Fruit fly (Drosophila melanogaster): ENCODE data around the gene CG13609.

The CG13609 gene

dm6 chr3R:24252494-24252893, 25.7 kb downstream of the CG13609 start, which contains the start of gene beta-PheRS:
Gene beta-PheRS, minus strand, starts transcription at chr3R:24252679.
- TF ChIP-seq HLH106 (tag; optimal IDR thresholded peaks at IDR 0.05): no peak
- TF ChIP-seq psq (GFP tag; optimal IDR thresholded peaks at IDR 0.05): peak; percentile 24
- peak; percentile 60 for TF ChIP-seq Hr83 (GFP tag; optimal IDR thresholded peaks at IDR 0.05; ENCODE audit: poor library complexity, severe bottlenecking)
- peak; percentile 7 for TF ChIP-seq sv (GFP tag; optimal IDR thresholded peaks at IDR 0.05)
- peak; percentile 23 for TF ChIP-seq ey (GFP tag; optimal IDR thresholded peaks at IDR 0.05)
- TF ChIP-seq CG9705 (GFP tag; optimal IDR thresholded peaks at IDR 0.05): peak; percentile 10
- no peak for TF ChIP-seq Rel (GFP tag; optimal IDR thresholded peaks at IDR 0.05)
- TF ChIP-seq Rel (tag; optimal IDR thresholded peaks at IDR 0.05): no peak
- TF ChIP-seq N (GFP tag; optimal IDR thresholded peaks at IDR 0.05): peak; percentile 82
- no peak for TF ChIP-seq Jra (GFP tag; optimal IDR thresholded peaks at IDR 0.05)

DNA sequence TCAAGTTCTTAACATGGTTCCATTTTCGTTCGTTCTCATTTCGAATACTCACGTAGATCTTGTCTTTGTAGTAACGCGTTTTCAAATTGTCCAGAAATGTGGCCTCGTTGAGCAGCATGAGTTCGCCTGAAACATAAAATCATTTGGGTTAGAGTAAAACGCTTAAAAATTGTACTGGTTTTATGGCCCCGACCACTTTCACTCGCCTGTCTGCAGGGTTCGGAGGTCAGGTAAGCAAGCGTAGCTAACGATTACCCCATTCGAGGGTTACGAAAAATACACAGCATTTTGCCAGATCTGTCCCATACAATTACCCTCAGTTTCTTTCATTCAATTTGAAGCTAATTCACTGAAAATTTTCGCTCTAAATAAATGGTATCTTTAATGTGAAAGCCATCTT, 31.5 kb downstream of the CG13609 start:
- TF ChIP-seq OdsH (GFP tag; optimal IDR thresholded peaks at IDR 0.05) (no peak), rgr (GFP tag; optimal IDR thresholded peaks at IDR 0.05) (no peak), dl (GFP tag; optimal IDR thresholded peaks at IDR 0.05; ENCODE audit: insufficient read depth in 1 of 2, partially characterized antibody in 2 of 2) (no peak), CG32264 (GFP tag; optimal IDR thresholded peaks at IDR 0.05) (no peak), pan (optimal IDR thresholded peaks at IDR 0.05) (no peak), fru (GFP tag; optimal IDR thresholded peaks at IDR 0.05) (no peak), psq (GFP tag; optimal IDR thresholded peaks at IDR 0.05) (no peak), h (GFP tag; optimal IDR thresholded peaks at IDR 0.05) (no peak), Myc (optimal IDR thresholded peaks at IDR 0.05) (no peak), lola (GFP tag; optimal IDR thresholded peaks at IDR 0.05) (no peak), HLH106 (tag; optimal IDR thresholded peaks at IDR 0.05) (no peak), CG9705 (GFP tag; optimal IDR thresholded peaks at IDR 0.05) (no peak), Mio (GFP tag; optimal IDR thresholded peaks at IDR 0.05) (no peak), Abd-B (GFP tag; optimal IDR thresholded peaks at IDR 0.05) (no peak), woc (GFP tag; optimal IDR thresholded peaks at IDR 0.05) (no peak), jim (GFP tag; optimal IDR thresholded peaks at IDR 0.05) (no peak)

dm6 chr3R:24259278-24260040, 32.6 kb downstream of the CG13609 start:
- TF ChIP-seq Jra (GFP tag; optimal IDR thresholded peaks at IDR 0.05): peak; percentile 64
- TF ChIP-seq fru (GFP tag; optimal IDR thresholded peaks at IDR 0.05): peak; percentile 96
- peak; percentile 43 for TF ChIP-seq dsf (GFP tag; optimal IDR thresholded peaks at IDR 0.05; ENCODE audit: borderline replicate concordance)
- TF ChIP-seq Dif (GFP tag; optimal IDR thresholded peaks at IDR 0.05; ENCODE audit: partially characterized antibody): peak; percentile 96
- TF ChIP-seq HLH106 (tag; optimal IDR thresholded peaks at IDR 0.05): peak; percentile 88
- TF ChIP-seq sv (GFP tag; optimal IDR thresholded peaks at IDR 0.05): peak; percentile 82
- no peak for TF ChIP-seq N (GFP tag; optimal IDR thresholded peaks at IDR 0.05)
- peak; percentile 41 for TF ChIP-seq GATAd (GFP tag; optimal IDR thresholded peaks at IDR 0.05)
- TF ChIP-seq Dfd (GFP tag; optimal IDR thresholded peaks at IDR 0.05): no peak
- no peak for TF ChIP-seq Myc (optimal IDR thresholded peaks at IDR 0.05)
- peak; percentile 85 for TF ChIP-seq sage (GFP tag; optimal IDR thresholded peaks at IDR 0.05)
- TF ChIP-seq CG32264 (GFP tag; optimal IDR thresholded peaks at IDR 0.05): peak; percentile 90
- no peak for TF ChIP-seq tai (GFP tag; optimal IDR thresholded peaks at IDR 0.05)
- TF ChIP-seq h (GFP tag; optimal IDR thresholded peaks at IDR 0.05): peak; percentile 97
- TF ChIP-seq CrebA (GFP tag; optimal IDR thresholded peaks at IDR 0.05; ENCODE audit: borderline replicate concordance): peak; percentile 85
- no peak for TF ChIP-seq pan (optimal IDR thresholded peaks at IDR 0.05)
- TF ChIP-seq Abd-B (GFP tag; optimal IDR thresholded peaks at IDR 0.05): no peak
- peak; percentile 93 for TF ChIP-seq psq (GFP tag; optimal IDR thresholded peaks at IDR 0.05)
- TF ChIP-seq Sp1 (GFP tag; optimal IDR thresholded peaks at IDR 0.05): peak; percentile 91
- peak; percentile 81 for TF ChIP-seq woc (GFP tag; optimal IDR thresholded peaks at IDR 0.05)
- TF ChIP-seq foxo (GFP tag; optimal IDR thresholded peaks at IDR 0.05): peak; percentile 93 to 97
- TF ChIP-seq ey (GFP tag; optimal IDR thresholded peaks at IDR 0.05): peak; percentile 97
- TF ChIP-seq Mio (GFP tag; optimal IDR thresholded peaks at IDR 0.05): peak; percentile 81
- TF ChIP-seq Hr78 (GFP tag; optimal IDR thresholded peaks at IDR 0.05): no peak
- TF ChIP-seq Hnf4 (GFP tag; optimal IDR thresholded peaks at IDR 0.05): peak; percentile 90
- no peak for TF ChIP-seq jim (GFP tag; optimal IDR thresholded peaks at IDR 0.05)
- peak; percentile 92 to 96 for TF ChIP-seq dl (GFP tag; optimal IDR thresholded peaks at IDR 0.05; ENCODE audit: insufficient read depth in 1 of 2, partially characterized antibody in 2 of 2)
- TF ChIP-seq Rel (GFP tag; optimal IDR thresholded peaks at IDR 0.05): peak; percentile 83
- TF ChIP-seq Rel (tag; optimal IDR thresholded peaks at IDR 0.05): peak; percentile 58
- TF ChIP-seq usp (GFP tag; optimal IDR thresholded peaks at IDR 0.05): no peak
- no peak for TF ChIP-seq lola (GFP tag; optimal IDR thresholded peaks at IDR 0.05)
- TF ChIP-seq dmrt93B (GFP tag; optimal IDR thresholded peaks at IDR 0.05): no peak
- peak; percentile 98 for TF ChIP-seq rgr (GFP tag; optimal IDR thresholded peaks at IDR 0.05)
- peak; percentile 95 for TF ChIP-seq br (GFP tag; optimal IDR thresholded peaks at IDR 0.05)
- TF ChIP-seq Hr83 (GFP tag; optimal IDR thresholded peaks at IDR 0.05; ENCODE audit: poor library complexity, severe bottlenecking): peak; percentile 66
- TF ChIP-seq Vsx2 (GFP tag; optimal IDR thresholded peaks at IDR 0.05; ENCODE audit: partially characterized antibody): peak; percentile 52
- TF ChIP-seq CG9705 (GFP tag; optimal IDR thresholded peaks at IDR 0.05): peak; percentile 5
- peak; percentile 96 for TF ChIP-seq OdsH (GFP tag; optimal IDR thresholded peaks at IDR 0.05)
- TF ChIP-seq brk (GFP tag; optimal IDR thresholded peaks at IDR 0.05): peak; percentile 82

Measured in whole organism, wandering third instar larva.